Fruit fly (Drosophila melanogaster) Kc167 (cell line): ENCODE results near the gene Cnx99A.
"Not testable (repeated sequence)": the region's sequence is repeated elsewhere in the genome, so short reads cannot be mapped to it uniquely, and the experiment has no call there.

ENCODE experiments used
- Myc ChIP-seq: fragments of >200 bp; optimal IDR thresholded peaks from 2 replicates; lab custom pipeline; 2017; ENCODE audit warnings: missing external identifiers
- Sin3A ChIP-seq: fragments of >200 bp; optimal IDR thresholded peaks from 2 replicates; lab custom pipeline; 2018; ENCODE audit warnings: missing external identifiers
- h ChIP-seq: fragments of >200 bp; optimal IDR thresholded peaks from 3 replicates; lab custom pipeline; 2018; ENCODE audit warnings: missing external identifiers
- insv ChIP-seq: fragments of >200 bp; optimal IDR thresholded peaks from 3 replicates; lab custom pipeline; 2018; ENCODE audit warnings: missing external identifiers
- psq ChIP-seq: fragments of >200 bp; optimal IDR thresholded peaks from 2 replicates; lab custom pipeline; 2017; ENCODE audit warnings: missing external identifiers
- ttk ChIP-seq: sonication (Bioruptor generic); optimal IDR thresholded peaks from 2 replicates; lab custom pipeline; 2017; ENCODE audit warnings: missing external identifiers

The Cnx99A gene

DNA sequence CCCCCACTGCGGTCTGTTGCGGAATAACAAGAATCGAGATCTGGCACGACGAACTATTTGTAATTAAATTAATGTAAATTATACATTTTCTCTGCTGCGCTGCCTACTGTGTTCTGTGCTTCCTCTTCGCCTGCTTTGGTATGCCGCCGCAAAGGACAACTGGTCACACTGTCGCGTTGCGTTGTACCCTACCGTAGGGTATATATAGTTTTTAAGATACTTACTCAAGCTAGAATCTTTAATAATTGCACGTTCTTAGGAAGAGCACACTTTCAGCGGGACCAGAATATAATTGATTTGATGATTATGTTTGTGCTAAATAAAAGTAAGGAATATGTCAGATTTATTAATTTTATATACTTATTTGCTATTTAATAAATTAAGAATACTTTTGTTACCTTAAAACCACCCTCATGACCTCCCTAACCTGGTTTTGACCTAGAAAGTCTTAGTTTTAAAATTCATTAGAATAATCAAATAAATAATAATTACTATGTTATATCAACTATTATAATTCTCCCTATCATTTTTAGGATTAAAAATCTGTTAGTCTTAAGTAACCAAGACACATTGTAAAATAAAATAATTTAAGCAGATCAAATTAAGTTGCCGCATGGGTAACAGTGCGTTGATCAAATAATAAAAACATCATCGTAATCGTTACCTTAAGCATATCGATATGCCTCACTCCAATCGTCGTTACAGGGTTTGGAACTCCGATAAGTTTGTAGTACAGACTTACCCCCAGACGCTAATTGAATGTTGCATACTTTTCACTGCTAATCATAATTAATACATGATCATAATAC, at the start of gene Cnx99A:
TSS of gene Cnx99A (minus strand) at position 164 of the 809 bp plus-strand sequence.
- not testable (repeated sequence) for TF ChIP-seq Sin3A (lab: Kevin White, UChicago); psq; h (lab: Kevin White, UChicago)

DNA sequence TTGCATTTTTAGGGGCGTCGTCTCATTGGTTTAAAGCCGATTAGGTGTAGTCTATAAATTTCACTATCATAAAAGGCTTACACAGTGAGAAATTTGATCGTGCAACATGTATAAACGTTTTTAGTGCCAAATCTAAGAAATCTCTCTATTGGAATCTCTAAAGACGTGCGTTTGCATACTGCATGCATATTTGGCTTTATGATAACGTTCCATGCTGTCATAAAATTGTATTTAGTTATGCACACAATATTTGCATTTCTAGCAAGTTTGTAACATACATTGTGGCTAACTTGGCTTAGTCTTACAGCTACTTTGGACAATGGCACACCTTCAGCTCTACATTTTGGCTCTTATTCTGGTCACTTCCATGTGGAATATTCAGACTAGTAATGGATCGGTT, 49.6 kb upstream of the Cnx99A start, which contains the start of gene CG45546:
TSS of gene CG45546 (plus strand) at position 301 of the 400 bp plus-strand sequence.
- no peak for TF ChIP-seq insv (lab: Kevin White, UChicago)
- TF ChIP-seq Myc = no peak
- TF ChIP-seq Sin3A (lab: Kevin White, UChicago) = no peak
- TF ChIP-seq h (lab: Kevin White, UChicago) = no peak
- no peak for TF ChIP-seq psq
- TF ChIP-seq ttk (lab: Kevin White, UChicago) = no peak

DNA sequence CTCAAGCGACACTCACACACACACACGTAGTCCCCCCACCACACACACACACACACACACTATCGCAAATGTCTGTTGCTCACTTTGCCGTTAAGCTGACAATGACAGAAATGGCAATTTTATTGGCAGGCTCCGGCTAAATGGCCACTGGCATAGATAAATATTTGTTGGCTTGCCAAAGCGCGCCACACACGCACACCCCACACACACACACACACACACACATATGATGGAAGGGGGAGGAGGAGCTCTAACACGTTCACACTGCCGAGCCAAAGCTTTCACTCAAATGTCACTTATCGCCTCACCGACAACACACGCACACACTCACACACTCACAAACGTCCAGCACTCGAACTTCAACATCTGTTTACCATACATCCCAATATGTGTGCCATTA, 42.9 kb upstream of the Cnx99A start:
- TF ChIP-seq psq (no peak), h (lab: Kevin White, UChicago) (no peak)

DNA sequence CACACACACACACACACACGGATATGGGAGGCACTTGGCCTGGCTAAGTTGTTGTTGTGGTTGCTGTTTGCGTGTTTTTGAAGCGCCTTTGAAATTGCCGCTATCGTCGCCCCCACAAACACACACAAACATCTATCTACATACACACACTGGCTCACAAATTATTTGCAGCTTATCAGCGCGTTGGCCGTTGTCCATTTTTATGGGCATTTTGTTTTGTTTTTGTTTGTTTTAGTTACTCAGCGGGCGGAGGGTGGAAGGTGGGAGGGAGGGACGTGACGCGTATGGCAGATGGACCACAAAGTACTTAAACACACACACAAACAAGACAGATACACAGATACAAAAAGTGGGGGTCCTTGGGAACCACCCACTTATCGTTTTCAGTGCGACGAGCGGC, 34.0 kb upstream of the Cnx99A start:
- no peak for TF ChIP-seq ttk (lab: Kevin White, UChicago)
- no peak for TF ChIP-seq psq
- TF ChIP-seq Sin3A (lab: Kevin White, UChicago) = no peak
- TF ChIP-seq Myc = no peak
- no peak for TF ChIP-seq insv (lab: Kevin White, UChicago)
- no peak for TF ChIP-seq h (lab: Kevin White, UChicago)

DNA sequence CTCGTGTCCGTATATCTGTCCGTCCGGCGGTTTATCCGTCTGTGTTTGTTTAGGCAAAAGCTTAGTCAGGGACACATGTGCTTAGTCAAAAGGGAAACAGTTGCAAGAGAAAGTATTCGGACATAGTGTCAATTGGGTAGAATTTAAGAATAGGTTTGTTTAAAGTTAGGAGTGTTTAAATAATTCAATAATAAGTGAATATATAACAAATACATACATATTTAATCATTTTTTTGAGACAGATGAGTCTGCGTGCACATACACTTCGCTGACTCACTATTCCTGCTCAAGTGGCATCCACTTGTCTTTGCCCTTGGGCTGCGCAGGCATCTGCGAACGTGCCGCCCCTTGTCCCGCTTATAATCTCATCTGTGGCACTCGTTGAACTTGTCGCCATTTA, 9.2 kb upstream of the Cnx99A start:
- no peak for TF ChIP-seq insv (lab: Kevin White, UChicago)
- no peak for TF ChIP-seq Myc
- no peak for TF ChIP-seq psq
- TF ChIP-seq Sin3A (lab: Kevin White, UChicago) = no peak
- TF ChIP-seq ttk (lab: Kevin White, UChicago) = no peak
- TF ChIP-seq h (lab: Kevin White, UChicago) = no peak

DNA sequence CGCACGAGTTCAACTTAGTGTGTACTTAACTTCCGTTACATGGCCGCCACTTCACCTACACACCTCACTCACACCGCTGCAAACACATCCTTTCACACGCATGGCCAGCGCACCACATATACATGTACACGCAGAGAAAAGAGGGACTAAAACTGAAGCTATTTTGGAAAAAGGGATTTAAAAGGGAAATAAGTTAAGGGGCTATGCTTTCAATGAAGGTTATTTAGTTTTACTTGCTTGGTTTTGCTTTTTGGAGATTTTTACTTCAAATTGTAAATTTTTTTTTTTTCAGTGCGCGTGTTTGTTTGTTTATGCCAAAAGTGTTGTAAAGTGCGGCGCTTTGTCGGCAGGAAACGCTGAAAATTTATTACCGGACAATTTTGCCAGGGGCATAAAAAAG, 3.2 kb upstream of the Cnx99A start:
- TF ChIP-seq Sin3A (lab: Kevin White, UChicago) (no peak), insv (lab: Kevin White, UChicago) (no peak), Myc (no peak), h (lab: Kevin White, UChicago) (no peak), ttk (lab: Kevin White, UChicago) (no peak), psq (no peak)

DNA sequence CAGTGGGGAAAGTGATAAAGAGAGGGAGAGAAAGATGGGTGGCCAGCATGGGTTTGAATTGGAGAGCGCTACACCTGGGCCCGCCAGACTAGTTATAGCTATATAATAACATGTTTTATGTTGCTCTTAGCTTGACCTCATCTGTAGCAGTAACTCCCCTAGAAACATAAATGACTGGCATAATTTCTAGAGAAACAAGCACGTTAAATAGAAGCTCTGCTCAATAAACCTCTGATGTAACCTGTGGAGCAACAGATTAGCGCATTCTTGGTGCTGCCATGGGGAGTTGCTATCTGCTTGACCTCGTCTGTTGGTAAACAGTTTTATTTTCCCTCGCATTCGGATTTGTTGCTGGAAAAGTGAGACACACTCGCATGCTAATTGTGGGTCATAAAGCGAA, 771 bp downstream of the Cnx99A start:
- TF ChIP-seq Myc (no peak), psq (no peak), h (lab: Kevin White, UChicago) (no peak), ttk (lab: Kevin White, UChicago) (no peak), Sin3A (lab: Kevin White, UChicago) (no peak), insv (lab: Kevin White, UChicago) (no peak)

DNA sequence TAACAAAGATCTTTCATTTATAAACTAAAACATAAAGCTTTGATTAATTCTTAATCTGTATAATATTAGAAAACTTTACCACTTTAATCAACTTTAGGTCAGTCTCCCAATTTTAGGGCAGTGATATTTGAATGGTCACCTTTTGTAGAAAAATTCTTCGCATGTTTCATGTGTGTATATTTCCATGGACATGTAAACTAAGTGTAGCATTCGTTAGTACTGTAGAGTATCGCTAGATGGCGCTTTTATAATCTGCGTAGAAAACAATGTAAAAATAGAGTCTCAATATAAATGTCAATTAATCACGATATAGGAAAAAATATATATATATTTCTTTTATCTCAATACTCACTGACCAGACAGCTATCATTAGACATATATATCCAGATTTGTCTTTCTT, 6.4 kb downstream of the Cnx99A start:
- TF ChIP-seq psq (no peak), Myc (no peak), h (lab: Kevin White, UChicago) (no peak), ttk (lab: Kevin White, UChicago) (no peak), insv (lab: Kevin White, UChicago) (no peak), Sin3A (lab: Kevin White, UChicago) (no peak)

DNA sequence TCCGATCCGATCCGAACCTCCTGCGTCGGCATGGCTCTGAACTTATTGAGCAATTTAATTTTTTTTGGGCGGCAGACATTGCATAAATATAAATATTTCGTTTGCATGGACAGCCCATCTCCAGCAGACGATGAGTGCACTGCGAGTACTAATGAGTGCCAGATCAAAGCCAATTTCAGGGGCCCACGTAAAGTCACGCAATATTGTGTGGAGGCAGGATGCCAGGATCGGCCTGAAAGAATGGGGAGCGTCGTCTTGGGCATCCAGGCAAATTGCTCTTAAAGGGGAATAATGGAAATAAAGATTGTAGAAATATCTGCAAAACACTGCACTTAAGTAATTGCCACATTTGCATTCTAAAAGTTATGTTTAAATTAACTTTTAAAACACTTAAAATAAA, 8.3 kb downstream of the Cnx99A start:
- no peak for TF ChIP-seq insv (lab: Kevin White, UChicago)

DNA sequence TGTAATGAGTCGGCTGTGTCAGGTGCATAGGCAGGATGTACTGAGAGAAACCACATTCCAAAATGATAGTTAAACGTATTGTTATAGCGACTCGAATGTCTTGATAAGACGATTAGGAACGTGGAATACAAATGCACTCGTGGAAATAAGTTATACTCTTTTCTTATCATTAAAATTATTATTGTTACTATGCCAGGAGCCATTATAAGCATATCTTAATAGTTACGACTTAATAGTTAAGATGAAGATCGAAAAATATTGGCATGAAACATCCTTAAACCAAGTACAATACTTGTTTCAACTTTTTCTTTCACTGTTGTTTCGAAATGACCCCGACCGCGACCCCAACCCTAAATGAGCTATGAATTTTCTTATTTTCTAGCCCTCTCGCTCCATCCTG, 9.5 kb downstream of the Cnx99A start:
- no peak for TF ChIP-seq psq
- no peak for TF ChIP-seq h (lab: Kevin White, UChicago)
- TF ChIP-seq Myc = no peak
- TF ChIP-seq Sin3A (lab: Kevin White, UChicago) = no peak
- no peak for TF ChIP-seq insv (lab: Kevin White, UChicago)

DNA sequence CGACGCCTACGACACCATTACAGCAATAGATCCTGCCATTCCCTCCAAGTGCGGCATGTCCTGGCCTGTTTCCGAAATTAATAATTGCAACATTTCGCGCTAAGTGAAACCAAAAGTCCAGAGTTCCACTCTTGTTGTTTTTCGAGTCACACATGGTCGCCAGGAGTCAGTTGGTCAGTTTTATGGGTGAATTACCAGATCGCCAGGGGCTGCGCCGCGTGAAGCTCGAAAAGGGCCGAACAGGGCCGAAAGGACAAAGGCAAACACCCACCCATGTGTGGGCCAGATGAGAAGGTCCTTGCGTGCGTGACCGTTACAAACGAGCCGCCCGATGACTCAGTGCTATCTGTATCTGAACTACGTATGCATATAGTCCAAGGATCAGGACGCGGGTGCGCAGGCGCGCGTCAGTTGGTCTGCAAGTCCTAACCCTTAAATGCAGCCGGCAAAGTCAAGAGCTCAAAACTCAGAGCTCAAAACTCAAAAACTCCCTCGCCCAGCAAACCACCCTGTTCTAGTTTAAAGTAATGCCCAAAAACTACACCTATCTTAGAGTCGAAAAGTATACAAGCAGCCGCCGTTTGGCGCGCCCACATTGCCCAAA, 10.5 kb downstream of the Cnx99A start:
- no peak for TF ChIP-seq Myc
- TF ChIP-seq ttk (lab: Kevin White, UChicago) = no peak
- TF ChIP-seq h (lab: Kevin White, UChicago) = no peak
- no peak for TF ChIP-seq Sin3A (lab: Kevin White, UChicago)
- no peak for TF ChIP-seq insv (lab: Kevin White, UChicago)
- TF ChIP-seq psq = no peak

DNA sequence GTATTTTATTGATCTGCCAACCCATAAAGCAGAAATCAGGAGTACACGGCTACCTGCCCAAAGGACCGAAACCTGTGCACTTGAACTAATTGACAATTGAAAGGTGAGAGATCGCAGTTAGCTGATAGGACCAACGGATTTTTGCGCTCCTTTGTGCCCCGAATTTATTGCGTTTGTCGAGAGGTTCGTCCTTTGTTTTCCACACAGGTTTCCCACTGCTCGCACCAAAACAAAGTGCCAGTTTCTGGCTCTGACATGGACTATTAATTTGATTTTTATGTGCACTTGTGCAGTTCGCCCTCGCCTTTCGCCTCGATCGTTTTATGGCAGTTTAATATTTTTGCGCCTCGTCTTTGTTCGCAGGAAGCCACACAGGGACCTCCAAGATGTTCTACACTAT, 11.8 kb downstream of the Cnx99A start:
- no peak for TF ChIP-seq insv (lab: Kevin White, UChicago)
- no peak for TF ChIP-seq psq
- no peak for TF ChIP-seq ttk (lab: Kevin White, UChicago)
- TF ChIP-seq Sin3A (lab: Kevin White, UChicago) = no peak

DNA sequence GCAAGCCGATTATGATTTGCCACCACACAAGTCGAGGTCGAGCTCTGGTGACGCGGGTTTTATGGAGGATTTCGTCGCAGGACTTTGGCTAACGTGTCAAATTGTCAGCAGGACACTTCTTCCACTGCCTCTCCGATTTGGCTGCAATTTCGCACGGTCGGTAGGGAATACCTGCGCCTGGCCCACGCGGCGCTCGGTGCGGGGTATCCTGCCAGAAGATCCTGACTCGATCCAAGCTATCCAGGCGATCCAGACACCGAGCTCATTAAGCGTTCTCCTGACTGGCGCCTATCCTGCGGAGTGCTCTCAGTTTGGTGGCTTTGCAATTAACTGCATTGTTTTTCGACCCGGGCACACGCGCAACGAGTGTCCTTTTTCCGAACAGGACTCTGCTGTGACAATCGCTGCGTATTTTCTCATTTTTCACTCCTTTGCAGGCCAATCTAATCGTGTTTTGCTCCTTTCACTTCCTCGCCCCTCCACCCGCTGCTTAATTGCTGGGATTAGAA, 12.4 kb downstream of the Cnx99A start:
- TF ChIP-seq ttk (lab: Kevin White, UChicago) = no peak
- no peak for TF ChIP-seq Myc
- TF ChIP-seq h (lab: Kevin White, UChicago) = no peak
- no peak for TF ChIP-seq insv (lab: Kevin White, UChicago)
- no peak for TF ChIP-seq psq
- no peak for TF ChIP-seq Sin3A (lab: Kevin White, UChicago)
